Fruit fly (Drosophila melanogaster) whole organism, embryonic: ENCODE results near the gene CG15764.

Experiments used
- Ada2b ChIP-seq: fragments of 200-800 bp; sonication (Bioruptor generic); IDR thresholded peaks from 2 replicates; pipeline ENCODE4 v1.3.6; 2022; ENCODE audit warnings: missing biosample characterization, missing genetic modification characterization
- Adf1 ChIP-seq: fragments of 200-800 bp; sonication (Bioruptor generic); IDR thresholded peaks from 2 replicates; pipeline ENCODE4 v1.3.6; 2022; ENCODE audit warnings: missing biosample characterization, missing genetic modification characterization
- B-H1 ChIP-seq: fragments of 200-800 bp; sonication (Bioruptor generic); IDR thresholded peaks from 3 replicates; pipeline ENCODE4 v1.3.6; 2022; ENCODE audit warnings: missing biosample characterization, missing genetic modification characterization
- Bgb ChIP-seq: fragments of 200-800 bp; sonication (Bioruptor generic); IDR thresholded peaks from 2 replicates; pipeline ENCODE4 v1.3.6; 2022; ENCODE audit warnings: missing biosample characterization, missing genetic modification characterization; ENCODE audit not compliant: partially characterized antibody
- BtbVII ChIP-seq: fragments of 200-800 bp; sonication (Bioruptor generic); optimal IDR thresholded peaks from 3 replicates; lab custom pipeline; 2017; ENCODE audit warnings: missing biosample characterization, mild to moderate bottlenecking, missing genetic modification characterization
- CG10267 ChIP-seq: fragments of 200-800 bp; sonication (Bioruptor generic); optimal IDR thresholded peaks from 2 replicates; lab custom pipeline; 2018; ENCODE audit warnings: missing biosample characterization, mild to moderate bottlenecking, missing genetic modification characterization, moderate library complexity
- CG10565 ChIP-seq: fragments of 200-800 bp; sonication (Bioruptor generic); optimal IDR thresholded peaks from 3 replicates; lab custom pipeline; 2016; ENCODE audit warnings: missing biosample characterization, mild to moderate bottlenecking, missing genetic modification characterization
- CG11696 ChIP-seq: fragments of 200-800 bp; sonication (Bioruptor generic); IDR thresholded peaks from 2 replicates; pipeline ENCODE4 v1.3.6; 2022; ENCODE audit warnings: missing biosample characterization, missing genetic modification characterization
- CG13123 ChIP-seq: fragments of 200-800 bp; sonication (Bioruptor generic); optimal IDR thresholded peaks from 2 replicates; lab custom pipeline; 2016; ENCODE audit warnings: missing biosample characterization, missing genetic modification characterization
- CG15514 ChIP-seq: fragments of 200-800 bp; sonication (Bioruptor generic); optimal IDR thresholded peaks from 3 replicates; lab custom pipeline; 2017; ENCODE audit warnings: missing biosample characterization, missing genetic modification characterization, mild to moderate bottlenecking, moderate library complexity, missing genetic modification reagents
- CG18764 ChIP-seq: fragments of 200-800 bp; sonication (Bioruptor generic); optimal IDR thresholded peaks from 3 replicates; lab custom pipeline; 2016; ENCODE audit warnings: missing biosample characterization, missing genetic modification characterization
- CG31388 ChIP-seq: fragments of 200-800 bp; sonication (Bioruptor generic); optimal IDR thresholded peaks from 2 replicates; lab custom pipeline; 2016; ENCODE audit warnings: missing biosample characterization, missing genetic modification characterization
- CG42726 ChIP-seq: fragments of 200-800 bp; sonication (Bioruptor generic); IDR thresholded peaks from 2 replicates; pipeline ENCODE4 v1.3.6; 2022; ENCODE audit warnings: missing biosample characterization, missing genetic modification characterization; ENCODE audit not compliant: partially characterized antibody
- CG4730 ChIP-seq: fragments of 200-800 bp; sonication (Bioruptor generic); IDR thresholded peaks from 2 replicates; pipeline ENCODE4 v1.3.6; 2022; ENCODE audit warnings: missing biosample characterization, missing genetic modification characterization
- CG5245 ChIP-seq: fragments of 200-800 bp; sonication (Bioruptor generic); optimal IDR thresholded peaks from 3 replicates; lab custom pipeline; 2016; ENCODE audit warnings: missing biosample characterization, missing genetic modification characterization
- CG6765 ChIP-seq: fragments of 200-800 bp; sonication (Bioruptor generic); optimal IDR thresholded peaks from 3 replicates; lab custom pipeline; 2017; ENCODE audit warnings: missing biosample characterization, mild to moderate bottlenecking, missing genetic modification characterization
- CG9609 ChIP-seq: fragments of 200-800 bp; sonication (Bioruptor generic); optimal IDR thresholded peaks from 3 replicates; lab custom pipeline; 2016; ENCODE audit warnings: missing biosample characterization, missing genetic modification characterization
- CoRest ChIP-seq: fragments of 200-800 bp; sonication (Bioruptor generic); optimal IDR thresholded peaks from 3 replicates; lab custom pipeline; 2018; ENCODE audit warnings: missing biosample characterization, mild to moderate bottlenecking, missing genetic modification characterization, moderate library complexity
- Deaf1 ChIP-seq: fragments of 200-800 bp; optimal IDR thresholded peaks from 3 replicates; lab custom pipeline; 2019; ENCODE audit warnings: missing biosample characterization, mild to moderate bottlenecking, missing genetic modification characterization, moderate library complexity
- Dp ChIP-seq: fragments of 200-800 bp; sonication (Bioruptor generic); optimal IDR thresholded peaks from 2 replicates; lab custom pipeline; 2018; ENCODE audit warnings: missing biosample characterization, mild to moderate bottlenecking, missing genetic modification characterization, moderate library complexity
- Drgx ChIP-seq: fragments of 200-800 bp; sonication (Bioruptor generic); IDR thresholded peaks from 2 replicates; pipeline ENCODE4 v1.3.6; 2022; ENCODE audit warnings: missing biosample characterization, missing genetic modification characterization
- Ets97D ChIP-seq: fragments of 200-800 bp; sonication (Bioruptor generic); optimal IDR thresholded peaks from 3 replicates; lab custom pipeline; 2016; ENCODE audit warnings: missing biosample characterization, missing genetic modification characterization
- Hey ChIP-seq: fragments of 200-800 bp; sonication (Bioruptor generic); optimal IDR thresholded peaks from 3 replicates; lab custom pipeline; 2018; ENCODE audit warnings: missing biosample characterization, mild to moderate bottlenecking, missing genetic modification characterization
- HmgD ChIP-seq: fragments of 200-800 bp; sonication (Bioruptor generic); optimal IDR thresholded peaks from 3 replicates; lab custom pipeline; 2016; ENCODE audit warnings: missing biosample characterization, missing genetic modification characterization
- Kr ChIP-seq: fragments of 200-800 bp; sonication (Bioruptor generic); optimal IDR thresholded peaks from 2 replicates; lab custom pipeline; 2017; ENCODE audit warnings: missing biosample characterization, mild to moderate bottlenecking, missing genetic modification characterization
- NFAT ChIP-seq: fragments of 200-800 bp; sonication (Bioruptor generic); IDR thresholded peaks from 2 replicates; pipeline ENCODE4 v1.3.6; 2022; ENCODE audit warnings: missing biosample characterization, missing genetic modification characterization
- Nf-YA ChIP-seq: fragments of 200-800 bp; sonication (Bioruptor generic); IDR thresholded peaks from 2 replicates; pipeline ENCODE4 v1.3.6; 2022; ENCODE audit warnings: missing biosample characterization, missing genetic modification characterization
- Opbp ChIP-seq: fragments of 200-800 bp; sonication (Bioruptor generic); IDR thresholded peaks from 3 replicates; pipeline ENCODE4 v1.3.6; 2022; ENCODE audit warnings: missing biosample characterization, missing genetic modification characterization; ENCODE audit not compliant: partially characterized antibody
- TFAM ChIP-seq: fragments of 200-800 bp; sonication (Bioruptor generic); optimal IDR thresholded peaks from 2 replicates; lab custom pipeline; 2017; ENCODE audit warnings: missing biosample characterization, missing genetic modification characterization, inconsistent platforms
- Tbp ChIP-seq: fragments of >200 bp; optimal IDR thresholded peaks from 2 replicates; lab custom pipeline; 2018; ENCODE audit warnings: missing biosample characterization, missing genetic modification characterization
- YL-1 ChIP-seq: fragments of 200-800 bp; sonication (Bioruptor generic); optimal IDR thresholded peaks from 3 replicates; lab custom pipeline; 2017; ENCODE audit warnings: missing biosample characterization, mild to moderate bottlenecking, missing genetic modification characterization
- br ChIP-seq: fragments of >200 bp; optimal IDR thresholded peaks from 2 replicates; lab custom pipeline; 2017
- btn ChIP-seq: fragments of 200-800 bp; sonication (Bioruptor generic); optimal IDR thresholded peaks from 2 replicates; lab custom pipeline; 2016; ENCODE audit warnings: missing biosample characterization, missing genetic modification characterization
- cg ChIP-seq: fragments of 200-800 bp; sonication (Bioruptor generic); optimal IDR thresholded peaks from 3 replicates; lab custom pipeline; 2019; ENCODE audit warnings: missing biosample characterization, mild to moderate bottlenecking, missing genetic modification characterization, moderate library complexity
- chinmo ChIP-seq: fragments of 200-800 bp; sonication (Bioruptor generic); IDR thresholded peaks from 4 replicates; pipeline ENCODE4 v1.3.6; 2022; ENCODE audit warnings: missing biosample characterization, missing genetic modification characterization; ENCODE audit not compliant: partially characterized antibody
- croc ChIP-seq: fragments of 200-800 bp; sonication (Bioruptor generic); conservative IDR thresholded peaks from 3 replicates; pipeline ENCODE4 v1.3.6; 2022; ENCODE audit warnings: missing biosample characterization, missing genetic modification characterization
- dm ChIP-seq: fragments of 200-800 bp; sonication (Bioruptor generic); optimal IDR thresholded peaks from 3 replicates; lab custom pipeline; 2016; ENCODE audit warnings: missing biosample characterization, missing genetic modification characterization
- hbn ChIP-seq: fragments of 200-800 bp; sonication (Bioruptor generic); IDR thresholded peaks from 2 replicates; pipeline ENCODE4 v1.3.6; 2022; ENCODE audit warnings: missing biosample characterization, missing genetic modification characterization; ENCODE audit not compliant: partially characterized antibody
- her ChIP-seq: fragments of 200-800 bp; sonication (Bioruptor generic); optimal IDR thresholded peaks from 2 replicates; lab custom pipeline; 2016; ENCODE audit warnings: missing biosample characterization, missing genetic modification characterization
- ind ChIP-seq: fragments of 200-800 bp; sonication (Bioruptor generic); optimal IDR thresholded peaks from 3 replicates; lab custom pipeline; 2016; ENCODE audit warnings: missing biosample characterization, missing genetic modification characterization
- insv ChIP-seq, 2 experiments: fragments of 200-800 bp; sonication (Bioruptor generic); optimal IDR thresholded peaks; 3 replicates each; lab custom pipeline; 2016 to 2018; ENCODE audit warnings: missing biosample characterization in 2 of 2, missing genetic modification characterization in 2 of 2
- kni ChIP-seq: fragments of 200-800 bp; sonication (Bioruptor generic); optimal IDR thresholded peaks from 3 replicates; lab custom pipeline; 2017; ENCODE audit warnings: mild to moderate bottlenecking, missing biosample characterization, missing genetic modification reagents, missing genetic modification characterization
- knrl ChIP-seq: fragments of 200-800 bp; sonication (Bioruptor generic); IDR thresholded peaks from 3 replicates; pipeline ENCODE4 v1.3.6; 2022; ENCODE audit warnings: missing biosample characterization, missing genetic modification characterization; ENCODE audit not compliant: partially characterized antibody
- mirr ChIP-seq: fragments of 200-800 bp; sonication (Bioruptor generic); optimal IDR thresholded peaks from 3 replicates; lab custom pipeline; 2018; ENCODE audit warnings: missing biosample characterization, mild to moderate bottlenecking, missing genetic modification characterization
- odd ChIP-seq: fragments of 200-800 bp; sonication (Bioruptor generic); optimal IDR thresholded peaks from 2 replicates; lab custom pipeline; 2017; ENCODE audit warnings: missing biosample characterization, mild to moderate bottlenecking, missing genetic modification characterization
- peb ChIP-seq: fragments of 200-800 bp; sonication (Bioruptor generic); IDR thresholded peaks from 2 replicates; pipeline ENCODE4 v1.3.6; 2022; ENCODE audit warnings: missing biosample characterization, missing genetic modification characterization
- pita ChIP-seq: fragments of 200-800 bp; sonication (Bioruptor generic); optimal IDR thresholded peaks from 2 replicates; lab custom pipeline; 2017; ENCODE audit warnings: missing biosample characterization, mild to moderate bottlenecking, missing genetic modification characterization
- run ChIP-seq: fragments of 200-800 bp; sonication (Bioruptor generic); optimal IDR thresholded peaks from 3 replicates; lab custom pipeline; 2018; ENCODE audit warnings: missing biosample characterization, mild to moderate bottlenecking, missing genetic modification characterization
- salm ChIP-seq: fragments of 200-800 bp; sonication (Bioruptor generic); optimal IDR thresholded peaks from 2 replicates; lab custom pipeline; 2018; ENCODE audit warnings: missing biosample characterization, mild to moderate bottlenecking, missing genetic modification characterization
- tup ChIP-seq: fragments of 200-800 bp; sonication (Bioruptor generic); optimal IDR thresholded peaks from 2 replicates; lab custom pipeline; 2016; ENCODE audit warnings: missing biosample characterization, mild to moderate bottlenecking, missing genetic modification characterization, moderate library complexity

The CG15764 gene

dm6 chrX:5879543-5879943 is 10.6 kb downstream of the CG15764 start, which contains the start of the genes Usp30 and CG16721 (continued):
- TF ChIP-seq knrl (GFP tag; lab: Robert Waterston, UW): peak; percentile 67
- TF ChIP-seq Dp: peak; percentile 36
- no peak for TF ChIP-seq salm (tag; lab: Kevin White, UChicago)
- peak; percentile 8 for TF ChIP-seq CG6765 (GFP tag; lab: Kevin White, UChicago)
- no peak for TF ChIP-seq cg (GFP tag; lab: Kevin White, UChicago)
- no peak for TF ChIP-seq Kr (GFP tag; lab: Kevin White, UChicago)
- peak; percentile 2 for TF ChIP-seq YL-1 (GFP tag; lab: Kevin White, UChicago)
- TF ChIP-seq CG18764 (GFP tag; lab: Kevin White, UChicago): no peak
- TF ChIP-seq btn (GFP tag; lab: Kevin White, UChicago): no peak
- TF ChIP-seq kni: no peak
- no peak for TF ChIP-seq B-H1
- no peak for TF ChIP-seq Adf1
- no peak for TF ChIP-seq CoRest (tag; lab: Kevin White, UChicago)
- TF ChIP-seq Tbp (GFP tag; lab: Kevin White, UChicago): no peak
- TF ChIP-seq dm (GFP tag; lab: Kevin White, UChicago): peak; percentile 54
- TF ChIP-seq insv (GFP tag; optimal IDR thresholded peaks at IDR 0.05; lab: Kevin White, UChicago): peak in 1 of 2 experiments; percentile 34
- peak; percentile 57; the same call in 1 of the 3 replicates for TF ChIP-seq Opbp
- TF ChIP-seq Bgb (GFP tag; lab: Robert Waterston, UW): peak; percentile 75
- TF ChIP-seq Deaf1: no peak
- TF ChIP-seq Ets97D: peak; percentile 74
- no peak for TF ChIP-seq odd (GFP tag; lab: Kevin White, UChicago)
- TF ChIP-seq CG10565: no peak
- peak; percentile 42 for TF ChIP-seq ind (GFP tag; lab: Kevin White, UChicago)
- peak; percentile 57 for TF ChIP-seq CG9609 (GFP tag; lab: Kevin White, UChicago)
- TF ChIP-seq pita (GFP tag; lab: Kevin White, UChicago): no peak
- TF ChIP-seq mirr: peak; percentile 43
- no peak for TF ChIP-seq br (lab: Kevin White, UChicago)
- TF ChIP-seq HmgD (GFP tag; lab: Kevin White, UChicago): no peak
- TF ChIP-seq Nf-YA (GFP tag; lab: Robert Waterston, UW): no peak
- TF ChIP-seq CG5245 (GFP tag; lab: Kevin White, UChicago): no peak
- TF ChIP-seq CG42726 (GFP tag; lab: Robert Waterston, UW): peak; percentile 47; the same call in 1 of the 2 replicates
- TF ChIP-seq hbn (GFP tag; lab: Robert Waterston, UW): peak; percentile 69
- peak; percentile 45 for TF ChIP-seq CG13123 (GFP tag; lab: Kevin White, UChicago)
- no peak for TF ChIP-seq Ada2b (GFP tag; lab: Robert Waterston, UW)
- TF ChIP-seq croc (GFP tag; lab: Robert Waterston, UW): no peak

- TF ChIP-seq Drgx (GFP tag; lab: Robert Waterston, UW) (peak; percentile 86), NFAT (GFP tag; lab: Robert Waterston, UW) (no peak), CG15514 (GFP tag; lab: Kevin White, UChicago) (no peak), TFAM (GFP tag; lab: Kevin White, UChicago) (no peak), CG31388 (GFP tag; lab: Kevin White, UChicago) (no peak), her (GFP tag; lab: Kevin White, UChicago) (peak; percentile 33), CG4730 (no peak), CG11696 (no peak), run (no peak), Hey (tag; lab: Kevin White, UChicago) (no peak), chinmo (GFP tag; lab: Robert Waterston, UW) (peak; percentile 58; the same call in 1 of the 4 replicates), BtbVII (no peak), peb (GFP tag; lab: Robert Waterston, UW) (no peak), CG10267 (tag; lab: Kevin White, UChicago) (peak; percentile 20), tup (GFP tag; lab: Kevin White, UChicago) (no peak)
These were observed 11.4 kb downstream of the CG15764 start for dm6 chrX:5880139-5880924.
